Fruit fly (Drosophila melanogaster) whole organism: ENCODE results near the gene Ugt37A3.

Experiments
- CG8478 ChIP-seq: fragments of >200 bp; optimal IDR thresholded peaks from 2 replicates; lab custom pipeline; 2018; ENCODE audit warnings: inconsistent platforms
- EcR ChIP-seq, 2 experiments: fragments of >200 bp; optimal IDR thresholded peaks; 2 replicates each; lab custom pipeline; 2017; ENCODE audit warnings: missing biosample characterization in 2 of 2, missing genetic modification characterization in 2 of 2, missing genetic modification reagents in 2 of 2
- pan ChIP-seq: fragments of >200 bp; optimal IDR thresholded peaks from 2 replicates; lab custom pipeline; 2017
- psq ChIP-seq: fragments of >200 bp; optimal IDR thresholded peaks from 2 replicates; lab custom pipeline; 2017

DNA sequence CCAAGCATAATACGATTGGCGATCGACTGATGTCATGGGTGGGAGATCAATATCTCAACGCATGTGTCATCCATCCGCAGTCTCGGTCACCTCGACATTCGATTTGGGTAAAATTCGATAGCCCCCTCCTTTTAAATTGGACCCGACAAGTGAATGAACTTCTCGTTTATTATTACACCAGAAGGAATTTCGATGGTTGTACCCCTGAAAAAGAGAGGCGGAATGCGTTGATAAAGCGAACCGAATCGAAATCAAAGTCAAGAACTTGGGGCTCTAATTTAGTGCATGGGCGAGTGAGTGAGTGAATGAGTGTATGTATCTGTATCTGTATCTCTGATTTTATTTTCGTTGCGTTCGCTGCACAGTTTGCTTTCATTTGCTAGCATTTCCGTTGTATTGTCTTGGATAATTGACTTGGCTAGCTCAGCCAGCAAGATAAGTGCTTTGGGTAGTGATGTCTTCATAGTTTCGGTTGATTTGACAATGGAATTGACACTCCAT is 41.4 kb downstream of the Ugt37A3 start:
- TF ChIP-seq psq (lab: Kevin White, UChicago) (no peak), CG8478 (no peak), pan (lab: Kevin White, UChicago) (no peak), EcR (GFP tag; optimal IDR thresholded peaks at IDR 0.05; lab: Kevin White, UChicago) (no peak)
